Fruit fly (Drosophila melanogaster) whole organism, embryonic: ENCODE data around the gene CNMa.

Experiments used
- Ada2b ChIP-seq: fragments of 200-800 bp; sonication (Bioruptor generic); IDR thresholded peaks from 2 replicates; pipeline ENCODE4 v1.3.6; 2022; ENCODE audit warnings: missing biosample characterization, missing genetic modification characterization
- Asciz ChIP-seq: fragments of 200-800 bp; sonication (Bioruptor generic); optimal IDR thresholded peaks from 2 replicates; lab custom pipeline; 2017; ENCODE audit warnings: missing biosample characterization, mild to moderate bottlenecking, missing genetic modification characterization, missing genetic modification reagents
- CG11093 ChIP-seq: fragments of 200-800 bp; sonication (Bioruptor generic); IDR thresholded peaks from 3 replicates; pipeline ENCODE4 v1.3.6; 2022; ENCODE audit warnings: missing biosample characterization, missing genetic modification characterization
- CG11723 ChIP-seq: fragments of 200-800 bp; sonication (Bioruptor generic); optimal IDR thresholded peaks from 2 replicates; lab custom pipeline; 2017; ENCODE audit warnings: missing biosample characterization, mild to moderate bottlenecking, missing genetic modification characterization
- CG12155 ChIP-seq: fragments of 200-800 bp; sonication (Bioruptor generic); optimal IDR thresholded peaks from 3 replicates; lab custom pipeline; 2016; ENCODE audit warnings: missing biosample characterization, missing genetic modification characterization
- CG13424 ChIP-seq: fragments of 200-800 bp; sonication (Bioruptor generic); optimal IDR thresholded peaks from 2 replicates; lab custom pipeline; 2019; ENCODE audit warnings: missing biosample characterization, mild to moderate bottlenecking, missing genetic modification characterization, moderate library complexity
- CG14014 ChIP-seq: fragments of 200-800 bp; sonication (Bioruptor generic); IDR thresholded peaks from 2 replicates; pipeline ENCODE4 v1.3.6; 2022; ENCODE audit warnings: missing biosample characterization, missing genetic modification characterization
- CG17328 ChIP-seq: fragments of 200-800 bp; sonication (Bioruptor generic); IDR thresholded peaks from 2 replicates; pipeline ENCODE4 v1.3.6; 2022; ENCODE audit warnings: missing biosample characterization, missing genetic modification characterization
- CG18619 ChIP-seq: fragments of 200-800 bp; sonication (Bioruptor generic); optimal IDR thresholded peaks from 3 replicates; lab custom pipeline; 2017; ENCODE audit warnings: missing biosample characterization, mild to moderate bottlenecking, missing genetic modification characterization
- CG2712 ChIP-seq: fragments of 200-800 bp; optimal IDR thresholded peaks from 3 replicates; lab custom pipeline; 2019; ENCODE audit warnings: missing biosample characterization, mild to moderate bottlenecking, missing genetic modification characterization, moderate library complexity
- CG2875 ChIP-seq: fragments of 200-800 bp; sonication (Bioruptor generic); optimal IDR thresholded peaks from 2 replicates; lab custom pipeline; 2017; ENCODE audit warnings: missing biosample characterization, mild to moderate bottlenecking, missing genetic modification characterization, missing genetic modification reagents
- CG3163 ChIP-seq: fragments of 200-800 bp; sonication (Bioruptor generic); optimal IDR thresholded peaks from 3 replicates; lab custom pipeline; 2016; ENCODE audit warnings: missing biosample characterization, missing genetic modification characterization
- CG3281 ChIP-seq: fragments of 200-800 bp; sonication (Bioruptor generic); optimal IDR thresholded peaks from 3 replicates; lab custom pipeline; 2017; ENCODE audit warnings: missing biosample characterization, mild to moderate bottlenecking, missing genetic modification characterization
- CG34422 ChIP-seq: fragments of 200-800 bp; sonication (Bioruptor generic); IDR thresholded peaks from 3 replicates; pipeline ENCODE4 v1.3.6; 2022; ENCODE audit warnings: missing biosample characterization, missing genetic modification characterization
- CG6175 ChIP-seq: fragments of 200-800 bp; sonication (Bioruptor generic); IDR thresholded peaks from 3 replicates; pipeline ENCODE4 v1.3.6; 2022; ENCODE audit warnings: missing biosample characterization, missing genetic modification characterization
- CG6689 ChIP-seq: fragments of 200-800 bp; sonication (Bioruptor generic); IDR thresholded peaks from 2 replicates; pipeline ENCODE4 v1.3.6; 2022; ENCODE audit warnings: missing biosample characterization, missing genetic modification characterization
- CG6791 ChIP-seq: fragments of 200-800 bp; sonication (Bioruptor generic); IDR thresholded peaks from 3 replicates; pipeline ENCODE4 v1.3.6; 2022; ENCODE audit warnings: missing biosample characterization, missing genetic modification characterization; ENCODE audit not compliant: partially characterized antibody
- CG8359 ChIP-seq: fragments of 200-800 bp; sonication (Bioruptor generic); optimal IDR thresholded peaks from 2 replicates; lab custom pipeline; 2017; ENCODE audit warnings: missing biosample characterization, mild to moderate bottlenecking, missing genetic modification characterization, borderline replicate concordance
- CG9437 ChIP-seq: fragments of 200-800 bp; sonication (Bioruptor generic); optimal IDR thresholded peaks from 2 replicates; lab custom pipeline; 2018; ENCODE audit warnings: missing biosample characterization, mild to moderate bottlenecking, missing genetic modification characterization
- CG9797 ChIP-seq: fragments of 200-800 bp; sonication (Bioruptor generic); optimal IDR thresholded peaks from 3 replicates; lab custom pipeline; 2018; ENCODE audit warnings: missing biosample characterization, mild to moderate bottlenecking, missing genetic modification characterization
- Camta ChIP-seq: fragments of 200-800 bp; sonication (Bioruptor generic); optimal IDR thresholded peaks from 2 replicates; lab custom pipeline; 2016; ENCODE audit warnings: missing biosample characterization, missing genetic modification characterization
- D19A ChIP-seq: fragments of 200-800 bp; optimal IDR thresholded peaks from 3 replicates; lab custom pipeline; 2019; ENCODE audit warnings: missing biosample characterization, mild to moderate bottlenecking, missing genetic modification characterization, moderate library complexity
- Elba2 ChIP-seq: fragments of 200-800 bp; sonication (Bioruptor generic); optimal IDR thresholded peaks from 3 replicates; lab custom pipeline; 2016; ENCODE audit warnings: missing biosample characterization, missing genetic modification characterization
- H15 ChIP-seq: fragments of 200-800 bp; sonication (Bioruptor generic); IDR thresholded peaks from 3 replicates; pipeline ENCODE4 v1.3.6; 2022; ENCODE audit warnings: missing biosample characterization, missing genetic modification characterization
- HHEX ChIP-seq: fragments of 200-800 bp; sonication (Bioruptor generic); optimal IDR thresholded peaks from 3 replicates; lab custom pipeline; 2017; ENCODE audit warnings: missing biosample characterization, mild to moderate bottlenecking, missing genetic modification characterization, missing genetic modification reagents
- Mad ChIP-seq: fragments of 200-800 bp; sonication (Bioruptor generic); optimal IDR thresholded peaks from 2 replicates; lab custom pipeline; 2016; ENCODE audit warnings: missing biosample characterization, missing genetic modification characterization
- Med ChIP-seq: fragments of 200-800 bp; sonication (Bioruptor generic); peaks from one replicate; lab custom pipeline; 2016; ENCODE audit warnings: missing biosample characterization, missing genetic modification characterization, mild to moderate bottlenecking, inconsistent platforms, moderate library complexity
- Optix ChIP-seq: fragments of 200-800 bp; sonication (Bioruptor generic); IDR thresholded peaks from 3 replicates; pipeline ENCODE4 v1.3.6; 2022; ENCODE audit warnings: missing biosample characterization, missing genetic modification characterization
- Scr ChIP-seq: fragments of 200-800 bp; sonication (Bioruptor generic); IDR thresholded peaks from 2 replicates; pipeline ENCODE4 v1.3.6; 2022; ENCODE audit warnings: missing biosample characterization, missing genetic modification characterization; ENCODE audit not compliant: partially characterized antibody
- Sox102F ChIP-seq: fragments of 200-800 bp; sonication (Bioruptor generic); optimal IDR thresholded peaks from 2 replicates; lab custom pipeline; 2018; ENCODE audit warnings: missing biosample characterization, mild to moderate bottlenecking, missing genetic modification characterization, moderate library complexity
- Sry-δ ChIP-seq: fragments of 200-800 bp; sonication (Bioruptor generic); optimal IDR thresholded peaks from 2 replicates; lab custom pipeline; 2016; ENCODE audit warnings: missing biosample characterization, missing genetic modification characterization
- Tbp ChIP-seq: fragments of >200 bp; optimal IDR thresholded peaks from 2 replicates; lab custom pipeline; 2018; ENCODE audit warnings: missing biosample characterization, missing genetic modification characterization
- cad ChIP-seq: fragments of >200 bp; optimal IDR thresholded peaks from 2 replicates; lab custom pipeline; 2017; ENCODE audit warnings: missing biosample characterization, missing genetic modification characterization
- crol ChIP-seq: fragments of 200-800 bp; sonication (Bioruptor generic); IDR thresholded peaks from 2 replicates; pipeline ENCODE4 v1.3.6; 2022; ENCODE audit warnings: missing biosample characterization, missing genetic modification characterization
- da ChIP-seq: fragments of 200-800 bp; sonication (Bioruptor generic); optimal IDR thresholded peaks from 2 replicates; lab custom pipeline; 2016; ENCODE audit warnings: missing biosample characterization, missing genetic modification characterization
- dan ChIP-seq: fragments of 200-800 bp; sonication (Bioruptor generic); IDR thresholded peaks from 2 replicates; pipeline ENCODE4 v1.3.6; 2022; ENCODE audit warnings: missing biosample characterization, missing genetic modification characterization
- dati ChIP-seq: fragments of 200-800 bp; sonication (Bioruptor generic); IDR thresholded peaks from 2 replicates; pipeline ENCODE4 v1.3.6; 2022; ENCODE audit warnings: missing biosample characterization, missing genetic modification characterization
- fd102C ChIP-seq: fragments of 200-800 bp; sonication (Bioruptor generic); optimal IDR thresholded peaks from 2 replicates; lab custom pipeline; 2018; ENCODE audit warnings: missing biosample characterization, mild to moderate bottlenecking, missing genetic modification characterization, moderate library complexity
- gcm2 ChIP-seq: fragments of 200-800 bp; sonication (Bioruptor generic); optimal IDR thresholded peaks from 2 replicates; lab custom pipeline; 2016; ENCODE audit warnings: missing biosample characterization, missing genetic modification characterization
- her ChIP-seq: fragments of 200-800 bp; sonication (Bioruptor generic); optimal IDR thresholded peaks from 2 replicates; lab custom pipeline; 2016; ENCODE audit warnings: missing biosample characterization, missing genetic modification characterization
- jigr1 ChIP-seq: fragments of 200-800 bp; sonication (Bioruptor generic); IDR thresholded peaks from 3 replicates; pipeline ENCODE4 v1.3.6; 2022; ENCODE audit warnings: missing biosample characterization, missing genetic modification characterization
- lola ChIP-seq, 3 experiments: fragments of >200 bp in 2 of 3; fragments of 200-800 bp in 1 of 3; sonication (Bioruptor generic) in 1 of 3; optimal IDR thresholded peaks; 2 replicates each; lab custom pipeline; 2017 to 2019; ENCODE audit warnings: missing biosample characterization in 3 of 3, missing genetic modification characterization in 3 of 3, mild to moderate bottlenecking in 1 of 3, moderate library complexity in 1 of 3
- maf-S ChIP-seq: fragments of 200-800 bp; sonication (Bioruptor generic); optimal IDR thresholded peaks from 2 replicates; lab custom pipeline; 2016; ENCODE audit warnings: missing biosample characterization, missing genetic modification characterization
- nerfin-2 ChIP-seq: fragments of 200-800 bp; sonication (Bioruptor generic); IDR thresholded peaks from 2 replicates; pipeline ENCODE4 v1.3.6; 2022; ENCODE audit warnings: missing biosample characterization, missing genetic modification characterization; ENCODE audit not compliant: partially characterized antibody
- sc ChIP-seq, 3 experiments: fragments of >200 bp in 2 of 3; fragments of 200-800 bp in 1 of 3; sonication (Bioruptor generic) in 1 of 3; optimal IDR thresholded peaks; 2 replicates in 2 of 3; 3 replicates in 1 of 3; lab custom pipeline; 2017; ENCODE audit warnings: mild to moderate bottlenecking in 1 of 3, missing biosample characterization in 1 of 3, missing genetic modification characterization in 1 of 3, missing genetic modification reagents in 1 of 3
- sob ChIP-seq: fragments of 200-800 bp; sonication (Bioruptor generic); IDR thresholded peaks from 2 replicates; pipeline ENCODE4 v1.3.6; 2022; ENCODE audit warnings: missing biosample characterization, missing genetic modification characterization
- ssp ChIP-seq: fragments of 200-800 bp; sonication (Bioruptor generic); IDR thresholded peaks from 2 replicates; pipeline ENCODE4 v1.3.6; 2022; ENCODE audit warnings: missing biosample characterization, missing genetic modification characterization
- twi ChIP-seq: fragments of 200-800 bp; optimal IDR thresholded peaks from 2 replicates; lab custom pipeline; 2019; ENCODE audit warnings: missing biosample characterization, mild to moderate bottlenecking, missing genetic modification characterization, moderate library complexity
- tx ChIP-seq: fragments of 200-800 bp; sonication (Bioruptor generic); optimal IDR thresholded peaks from 2 replicates; lab custom pipeline; 2016; ENCODE audit warnings: missing biosample characterization, missing genetic modification characterization
- unpg ChIP-seq: fragments of 200-800 bp; sonication (Bioruptor generic); optimal IDR thresholded peaks from 3 replicates; lab custom pipeline; 2018; ENCODE audit warnings: missing biosample characterization, mild to moderate bottlenecking, missing genetic modification characterization, moderate library complexity
- wor ChIP-seq: fragments of 200-800 bp; sonication (Bioruptor generic); IDR thresholded peaks from 2 replicates; pipeline ENCODE4 v1.3.6; 2022; ENCODE audit warnings: missing biosample characterization, missing genetic modification characterization

Gene CNMa

DNA sequence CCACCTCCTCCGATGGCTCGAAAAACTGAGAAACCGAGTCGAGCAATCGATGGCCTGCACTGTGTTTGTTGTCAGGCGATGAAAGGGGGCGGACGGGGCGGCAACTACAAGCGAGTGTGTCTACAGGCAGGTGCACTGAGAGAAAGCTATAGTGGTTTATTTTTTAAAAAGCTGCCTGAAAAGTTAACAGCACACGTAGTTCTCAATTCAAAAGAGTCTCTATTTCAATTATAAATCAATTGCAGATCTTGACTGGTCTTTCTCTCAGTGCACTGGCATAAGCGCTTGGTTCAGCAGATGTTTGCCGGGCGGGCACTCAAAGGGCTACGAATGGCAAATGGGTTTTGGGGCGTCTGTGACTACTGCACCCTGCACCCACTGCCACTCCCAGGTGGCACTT is 25.3 kb upstream of the CNMa start (continued):
- TF ChIP-seq ssp (GFP tag; lab: Robert Waterston, UW) (peak; percentile 59; the same call in 1 of the 2 replicates), fd102C (no peak), her (GFP tag; lab: Kevin White, UChicago) (no peak), CG9437 (GFP tag; lab: Kevin White, UChicago) (no peak), cad (GFP tag; lab: Kevin White, UChicago) (no peak), CG3281 (GFP tag; lab: Kevin White, UChicago) (peak; percentile 35), Asciz (GFP tag; lab: Kevin White, UChicago) (no peak), unpg (no peak), CG34422 (peak; percentile 48; the same call in 1 of the 3 replicates), CG6689 (GFP tag; lab: Robert Waterston, UW) (peak; percentile 39; the same call in 1 of the 2 replicates), CG12155 (GFP tag; lab: Kevin White, UChicago) (no peak), CG2712 (no peak), HHEX (GFP tag; lab: Kevin White, UChicago) (no peak), CG11723 (GFP tag; lab: Kevin White, UChicago) (no peak), da (GFP tag; lab: Kevin White, UChicago) (no peak), CG9797 (GFP tag; lab: Kevin White, UChicago) (no peak), Scr (GFP tag; lab: Robert Waterston, UW) (no peak), lola (GFP tag; optimal IDR thresholded peaks at IDR 0.05; lab: Kevin White, UChicago) (no peak), Elba2 (GFP tag; lab: Kevin White, UChicago) (no peak), Tbp (no peak), gcm2 (GFP tag; lab: Kevin White, UChicago) (no peak), CG8359 (GFP tag; lab: Kevin White, UChicago) (no peak), crol (GFP tag; lab: Robert Waterston, UW) (no peak), Med (GFP tag; lab: Kevin White, UChicago) (peak; percentile 90), CG18619 (GFP tag; lab: Kevin White, UChicago) (no peak), wor (GFP tag; lab: Robert Waterston, UW) (no peak), CG6175 (GFP tag; lab: Robert Waterston, UW) (no peak), twi (tag; lab: Kevin White, UChicago) (no peak), CG6791 (GFP tag; lab: Robert Waterston, UW) (no peak), dan (no peak), D19A (tag; lab: Kevin White, UChicago) (no peak), sc (optimal IDR thresholded peaks at IDR 0.05; lab: Kevin White, UChicago) (no peak), sc (GFP tag; optimal IDR thresholded peaks at IDR 0.05; lab: Kevin White, UChicago) (no peak), tx (GFP tag; lab: Kevin White, UChicago) (no peak), CG2875 (no peak), H15 (GFP tag; lab: Robert Waterston, UW) (peak; percentile 57; the same call in 1 of the 3 replicates), CG3163 (no peak), CG11093 (GFP tag; lab: Robert Waterston, UW) (no peak), CG13424 (no peak), nerfin-2 (GFP tag; lab: Robert Waterston, UW) (no peak), dati (GFP tag; lab: Robert Waterston, UW) (no peak), maf-S (GFP tag; lab: Kevin White, UChicago) (no peak), jigr1 (GFP tag; lab: Robert Waterston, UW) (no peak), Camta (GFP tag; lab: Kevin White, UChicago) (no peak), CG17328 (GFP tag; lab: Robert Waterston, UW) (no peak), sob (GFP tag; lab: Robert Waterston, UW) (peak; percentile 49; the same call in 1 of the 2 replicates), CG14014 (GFP tag; lab: Robert Waterston, UW) (peak; percentile 46; the same call in 1 of the 2 replicates), Sry-δ (no peak), Sox102F (GFP tag; lab: Kevin White, UChicago) (peak; percentile 25), Ada2b (GFP tag; lab: Robert Waterston, UW) (peak; percentile 70), Mad (GFP tag; lab: Kevin White, UChicago) (no peak), Optix (GFP tag; lab: Robert Waterston, UW) (no peak)
